Fruit fly (Drosophila melanogaster) whole organism, embryonic: ENCODE results near the gene ZAP3.

Experiments
- ATbp ChIP-seq: fragments of 200-800 bp; sonication (Bioruptor generic); optimal IDR thresholded peaks from 2 replicates; lab custom pipeline; 2017; ENCODE audit warnings: missing biosample characterization, mild to moderate bottlenecking, missing genetic modification characterization, missing genetic modification reagents
- Asciz ChIP-seq: fragments of 200-800 bp; sonication (Bioruptor generic); optimal IDR thresholded peaks from 2 replicates; lab custom pipeline; 2017; ENCODE audit warnings: missing biosample characterization, mild to moderate bottlenecking, missing genetic modification characterization, missing genetic modification reagents
- Blimp-1 ChIP-seq: fragments of 200-800 bp; sonication (Bioruptor generic); optimal IDR thresholded peaks from 3 replicates; lab custom pipeline; 2018; ENCODE audit warnings: missing biosample characterization, missing genetic modification characterization, mild to moderate bottlenecking, moderate library complexity, missing genetic modification reagents
- CG10462 ChIP-seq: fragments of 200-800 bp; sonication (Bioruptor generic); optimal IDR thresholded peaks from 2 replicates; lab custom pipeline; 2016; ENCODE audit warnings: missing biosample characterization, missing genetic modification characterization
- CG10959 ChIP-seq: fragments of 200-800 bp; sonication (Bioruptor generic); IDR thresholded peaks from 2 replicates; pipeline ENCODE4 v1.3.6; 2022; ENCODE audit warnings: missing biosample characterization, missing genetic modification characterization
- CG10979 ChIP-seq: fragments of 200-800 bp; sonication (Bioruptor generic); optimal IDR thresholded peaks from 2 replicates; lab custom pipeline; 2018; ENCODE audit warnings: missing biosample characterization, mild to moderate bottlenecking, missing genetic modification characterization, moderate library complexity
- CG12219 ChIP-seq: fragments of 200-800 bp; sonication (Bioruptor generic); optimal IDR thresholded peaks from 3 replicates; lab custom pipeline; 2018; ENCODE audit warnings: missing biosample characterization, mild to moderate bottlenecking, missing genetic modification characterization
- CG15696 ChIP-seq: fragments of 200-800 bp; sonication (Bioruptor generic); optimal IDR thresholded peaks from 2 replicates; lab custom pipeline; 2019; ENCODE audit warnings: missing biosample characterization, mild to moderate bottlenecking, missing genetic modification characterization, moderate library complexity
- CG1603 ChIP-seq: fragments of 200-800 bp; sonication (Bioruptor generic); optimal IDR thresholded peaks from 2 replicates; lab custom pipeline; 2019; ENCODE audit warnings: missing biosample characterization, mild to moderate bottlenecking, missing genetic modification characterization, moderate library complexity
- CG16813 ChIP-seq: fragments of 200-800 bp; sonication (Bioruptor generic); IDR thresholded peaks from 3 replicates; pipeline ENCODE4 v1.3.6; 2022; ENCODE audit warnings: missing biosample characterization, missing genetic modification characterization; ENCODE audit not compliant: partially characterized antibody
- CG17802 ChIP-seq: fragments of 200-800 bp; sonication (Bioruptor generic); optimal IDR thresholded peaks from 2 replicates; lab custom pipeline; 2018; ENCODE audit warnings: missing biosample characterization, mild to moderate bottlenecking, missing genetic modification characterization, moderate library complexity
- CG31365 ChIP-seq: fragments of 200-800 bp; sonication (Bioruptor generic); optimal IDR thresholded peaks from 2 replicates; lab custom pipeline; 2018; ENCODE audit warnings: missing biosample characterization, mild to moderate bottlenecking, missing genetic modification characterization
- CG34422 ChIP-seq: fragments of 200-800 bp; sonication (Bioruptor generic); IDR thresholded peaks from 3 replicates; pipeline ENCODE4 v1.3.6; 2022; ENCODE audit warnings: missing biosample characterization, missing genetic modification characterization
- CG4730 ChIP-seq: fragments of 200-800 bp; sonication (Bioruptor generic); IDR thresholded peaks from 2 replicates; pipeline ENCODE4 v1.3.6; 2022; ENCODE audit warnings: missing biosample characterization, missing genetic modification characterization
- CG7745 ChIP-seq: fragments of 200-800 bp; sonication (Bioruptor generic); optimal IDR thresholded peaks from 2 replicates; lab custom pipeline; 2018; ENCODE audit warnings: missing biosample characterization, mild to moderate bottlenecking, missing genetic modification characterization, moderate library complexity
- CG7839 ChIP-seq: fragments of 200-800 bp; sonication (Bioruptor generic); optimal IDR thresholded peaks from 3 replicates; lab custom pipeline; 2018; ENCODE audit warnings: missing biosample characterization, mild to moderate bottlenecking, missing genetic modification characterization, moderate library complexity
- CG8924 ChIP-seq: fragments of 200-800 bp; optimal IDR thresholded peaks from 3 replicates; lab custom pipeline; 2019; ENCODE audit warnings: missing biosample characterization, mild to moderate bottlenecking, missing genetic modification characterization, moderate library complexity
- CG9215 ChIP-seq: fragments of 200-800 bp; sonication (Bioruptor generic); IDR thresholded peaks from 2 replicates; pipeline ENCODE4 v1.3.6; 2022; ENCODE audit warnings: missing biosample characterization, missing genetic modification characterization
- CHES-1-like ChIP-seq: fragments of 200-800 bp; sonication (Bioruptor generic); optimal IDR thresholded peaks from 2 replicates; lab custom pipeline; 2016; ENCODE audit warnings: missing biosample characterization, missing genetic modification characterization
- CoRest ChIP-seq: fragments of 200-800 bp; sonication (Bioruptor generic); optimal IDR thresholded peaks from 3 replicates; lab custom pipeline; 2018; ENCODE audit warnings: missing biosample characterization, mild to moderate bottlenecking, missing genetic modification characterization, moderate library complexity
- Deaf1 ChIP-seq: fragments of 200-800 bp; optimal IDR thresholded peaks from 3 replicates; lab custom pipeline; 2019; ENCODE audit warnings: missing biosample characterization, mild to moderate bottlenecking, missing genetic modification characterization, moderate library complexity
- Drgx ChIP-seq: fragments of 200-800 bp; sonication (Bioruptor generic); IDR thresholded peaks from 2 replicates; pipeline ENCODE4 v1.3.6; 2022; ENCODE audit warnings: missing biosample characterization, missing genetic modification characterization
- Gsc ChIP-seq: fragments of 200-800 bp; sonication (Bioruptor generic); IDR thresholded peaks from 2 replicates; pipeline ENCODE4 v1.3.6; 2022; ENCODE audit warnings: missing biosample characterization, missing genetic modification characterization
- Hr51 ChIP-seq, 2 experiments: fragments of 200-800 bp; sonication (Bioruptor generic); optimal IDR thresholded peaks; 2 replicates in 1 of 2; 3 replicates in 1 of 2; lab custom pipeline; 2016 to 2018; ENCODE audit warnings: missing biosample characterization in 2 of 2, missing genetic modification characterization in 2 of 2, mild to moderate bottlenecking in 1 of 2, moderate library complexity in 1 of 2
- Hsf ChIP-seq: fragments of 200-800 bp; sonication (Bioruptor generic); optimal IDR thresholded peaks from 3 replicates; lab custom pipeline; 2016; ENCODE audit warnings: missing biosample characterization, missing genetic modification characterization
- Mrtf ChIP-seq: fragments of 200-800 bp; sonication (Bioruptor generic); IDR thresholded peaks from 3 replicates; pipeline ENCODE4 v1.3.6; 2022; ENCODE audit warnings: missing biosample characterization, missing genetic modification characterization
- NC2β ChIP-seq: fragments of 200-800 bp; sonication (Bioruptor generic); optimal IDR thresholded peaks from 2 replicates; lab custom pipeline; 2016; ENCODE audit warnings: missing biosample characterization, missing genetic modification characterization
- Scr ChIP-seq: fragments of 200-800 bp; sonication (Bioruptor generic); IDR thresholded peaks from 2 replicates; pipeline ENCODE4 v1.3.6; 2022; ENCODE audit warnings: missing biosample characterization, missing genetic modification characterization; ENCODE audit not compliant: partially characterized antibody
- Sox102F ChIP-seq: fragments of 200-800 bp; sonication (Bioruptor generic); optimal IDR thresholded peaks from 2 replicates; lab custom pipeline; 2018; ENCODE audit warnings: missing biosample characterization, mild to moderate bottlenecking, missing genetic modification characterization, moderate library complexity
- Trl ChIP-seq, 3 experiments: fragments of >200 bp in 2 of 3; fragments of 200-800 bp in 1 of 3; sonication (Bioruptor generic) in 1 of 3; optimal IDR thresholded peaks; 2 replicates in 1 of 3; 3 replicates in 2 of 3; lab custom pipeline; 2016 to 2017; ENCODE audit warnings: missing biosample characterization in 1 of 3, missing genetic modification characterization in 1 of 3
- Xrp1 ChIP-seq: fragments of 200-800 bp; sonication (Bioruptor generic); IDR thresholded peaks from 2 replicates; pipeline ENCODE4 v1.3.6; 2022; ENCODE audit warnings: missing biosample characterization, missing genetic modification characterization
- cwo ChIP-seq: fragments of 200-800 bp; sonication (Bioruptor generic); optimal IDR thresholded peaks from 3 replicates; lab custom pipeline; 2017; ENCODE audit warnings: missing biosample characterization, missing genetic modification characterization, mild to moderate bottlenecking, moderate library complexity, missing genetic modification reagents
- en ChIP-seq: fragments of 200-800 bp; sonication (Bioruptor generic); optimal IDR thresholded peaks from 2 replicates; lab custom pipeline; 2016; ENCODE audit warnings: missing biosample characterization, missing genetic modification characterization
- esg ChIP-seq: fragments of 200-800 bp; sonication (Bioruptor generic); conservative IDR thresholded peaks from 2 replicates; pipeline ENCODE4 v1.3.6; 2022; ENCODE audit warnings: missing biosample characterization, missing genetic modification characterization
- exex ChIP-seq: fragments of 200-800 bp; sonication (Bioruptor generic); optimal IDR thresholded peaks from 4 replicates; lab custom pipeline; 2018; ENCODE audit warnings: missing biosample characterization, mild to moderate bottlenecking, missing genetic modification characterization, moderate library complexity
- gem ChIP-seq: fragments of 200-800 bp; sonication (Bioruptor generic); optimal IDR thresholded peaks from 2 replicates; lab custom pipeline; 2019; ENCODE audit warnings: missing biosample characterization, mild to moderate bottlenecking, missing genetic modification characterization, moderate library complexity
- jumu ChIP-seq: fragments of 200-800 bp; sonication (Bioruptor generic); optimal IDR thresholded peaks from 3 replicates; lab custom pipeline; 2016; ENCODE audit warnings: missing biosample characterization, missing genetic modification characterization
- lab ChIP-seq: fragments of 200-800 bp; sonication (Bioruptor generic); optimal IDR thresholded peaks from 3 replicates; lab custom pipeline; 2017; ENCODE audit warnings: missing biosample characterization, missing genetic modification characterization, mild to moderate bottlenecking, moderate library complexity, missing genetic modification reagents
- mam ChIP-seq: fragments of 200-800 bp; sonication (Bioruptor generic); optimal IDR thresholded peaks from 3 replicates; lab custom pipeline; 2016; ENCODE audit warnings: missing biosample characterization, missing genetic modification characterization
- org-1 ChIP-seq: fragments of 200-800 bp; sonication (Bioruptor generic); optimal IDR thresholded peaks from 2 replicates; lab custom pipeline; 2017; ENCODE audit warnings: missing biosample characterization, missing genetic modification characterization
- psq ChIP-seq: fragments of 200-800 bp; sonication (Bioruptor generic); optimal IDR thresholded peaks from 2 replicates; lab custom pipeline; 2017; ENCODE audit warnings: missing biosample characterization, missing genetic modification characterization
- repo ChIP-seq: fragments of 200-800 bp; sonication (Bioruptor generic); optimal IDR thresholded peaks from 2 replicates; lab custom pipeline; 2016; ENCODE audit warnings: missing biosample characterization, missing genetic modification characterization
- seq ChIP-seq: fragments of 200-800 bp; sonication (Bioruptor generic); IDR thresholded peaks from 2 replicates; pipeline ENCODE4 v1.3.6; 2022; ENCODE audit warnings: missing biosample characterization, missing genetic modification characterization
- sim ChIP-seq: fragments of 200-800 bp; sonication (Bioruptor generic); IDR thresholded peaks from 2 replicates; pipeline ENCODE4 v1.3.6; 2022; ENCODE audit warnings: missing biosample characterization, missing genetic modification characterization
- sisA ChIP-seq: fragments of 200-800 bp; sonication (Bioruptor generic); IDR thresholded peaks from 2 replicates; pipeline ENCODE4 v1.3.6; 2022; ENCODE audit warnings: missing biosample characterization, missing genetic modification characterization
- slbo ChIP-seq: fragments of 200-800 bp; sonication (Bioruptor generic); IDR thresholded peaks from 2 replicates; pipeline ENCODE4 v1.3.6; 2022; ENCODE audit warnings: missing biosample characterization, missing genetic modification characterization
- sob ChIP-seq: fragments of 200-800 bp; sonication (Bioruptor generic); IDR thresholded peaks from 2 replicates; pipeline ENCODE4 v1.3.6; 2022; ENCODE audit warnings: missing biosample characterization, missing genetic modification characterization
- unc-4 ChIP-seq: fragments of 200-800 bp; sonication (Bioruptor generic); IDR thresholded peaks from 2 replicates; pipeline ENCODE4 v1.3.6; 2022; ENCODE audit warnings: missing biosample characterization, missing genetic modification characterization; ENCODE audit not compliant: partially characterized antibody

Gene ZAP3

dm6 chrX:10067528-10067927 lies 14.8 kb downstream of the ZAP3 start (continued):
- TF ChIP-seq CHES-1-like (GFP tag; lab: Kevin White, UChicago) (no peak), Deaf1 (tag; lab: Kevin White, UChicago) (peak; percentile 6), CG4730 (GFP tag; lab: Robert Waterston, UW) (0 out of 2 replicates have a peak, but pooled peaks have one; percentile 40), CG17802 (tag; lab: Kevin White, UChicago) (peak; percentile 1), CG31365 (tag; lab: Kevin White, UChicago) (no peak), Trl (optimal IDR thresholded peaks at IDR 0.05; lab: Kevin White, UChicago) (no peak), Trl (GFP tag; optimal IDR thresholded peaks at IDR 0.05; lab: Kevin White, UChicago) (peak; percentile 28), Hr51 (GFP tag; optimal IDR thresholded peaks at IDR 0.05; lab: Kevin White, UChicago) (peak in 1 of 2 experiments; percentile 59), CG16813 (GFP tag; lab: Robert Waterston, UW) (peak; percentile 32; the same call in 1 of the 3 replicates), CG10959 (GFP tag; lab: Robert Waterston, UW) (peak; percentile 45; the same call in 1 of the 2 replicates), sob (GFP tag; lab: Robert Waterston, UW) (peak; percentile 28; the same call in 1 of the 2 replicates), CG12219 (GFP tag; lab: Kevin White, UChicago) (peak; percentile 61), Gsc (GFP tag; lab: Robert Waterston, UW) (no peak), NC2β (GFP tag; lab: Kevin White, UChicago) (no peak), esg (GFP tag; lab: Robert Waterston, UW) (peak; percentile 49), CG7839 (tag; lab: Kevin White, UChicago) (peak; percentile 57), Asciz (GFP tag; lab: Kevin White, UChicago) (peak; percentile 14), psq (GFP tag; lab: Kevin White, UChicago) (no peak), slbo (GFP tag; lab: Robert Waterston, UW) (peak; percentile 59; the same call in 1 of the 2 replicates), CG15696 (peak; percentile 15), sim (GFP tag; lab: Robert Waterston, UW) (no peak), gem (tag; lab: Kevin White, UChicago) (peak; percentile 66), Scr (GFP tag; lab: Robert Waterston, UW) (no peak), CG34422 (GFP tag; lab: Robert Waterston, UW) (peak; percentile 42; the same call in 2 of the 3 replicates), unc-4 (no peak), mam (GFP tag; lab: Kevin White, UChicago) (peak; percentile 31), CG10462 (no peak), cwo (GFP tag; lab: Kevin White, UChicago) (peak; percentile 31), exex (tag; lab: Kevin White, UChicago) (no peak), repo (GFP tag; lab: Kevin White, UChicago) (peak; percentile 41), seq (GFP tag; lab: Robert Waterston, UW) (0 out of 2 replicates have a peak, but pooled peaks have one; percentile 21), CoRest (tag; lab: Kevin White, UChicago) (peak; percentile 8), Mrtf (GFP tag; lab: Robert Waterston, UW) (0 out of 3 replicates have a peak, but pooled peaks have one; percentile 57), org-1 (GFP tag; lab: Kevin White, UChicago) (peak; percentile 10), ATbp (GFP tag; lab: Kevin White, UChicago) (peak; percentile 37), Sox102F (GFP tag; lab: Kevin White, UChicago) (peak; percentile 65), CG1603 (tag; lab: Kevin White, UChicago) (peak; percentile 75), en (GFP tag; lab: Kevin White, UChicago) (no peak), sisA (GFP tag; lab: Robert Waterston, UW) (peak; percentile 57), lab (GFP tag; lab: Kevin White, UChicago) (peak; percentile 66), CG9215 (GFP tag; lab: Robert Waterston, UW) (0 out of 2 replicates have a peak, but pooled peaks have one; percentile 10), jumu (peak; percentile 30), Xrp1 (peak; percentile 72; the same call in 1 of the 2 replicates), CG8924 (tag; lab: Kevin White, UChicago) (peak; percentile 28), Drgx (peak; percentile 57), Blimp-1 (GFP tag; lab: Kevin White, UChicago) (peak; percentile 52), CG10979 (tag; lab: Kevin White, UChicago) (peak; percentile 46), Hsf (GFP tag; lab: Kevin White, UChicago) (peak; percentile 44), CG7745 (tag; lab: Kevin White, UChicago) (no peak)
